Fruit fly (Drosophila melanogaster) whole organism, prepupa: ENCODE measurements around the gene Idua.

Experiments used
- Blimp-1 ChIP-seq: fragments of 200-800 bp; sonication (Bioruptor generic); optimal IDR thresholded peaks from 3 replicates; lab custom pipeline; 2017; ENCODE audit warnings: missing biosample characterization, missing genetic modification characterization, mild to moderate bottlenecking, moderate library complexity, missing genetic modification reagents
- CG10669 ChIP-seq: fragments of 200-800 bp; sonication (Bioruptor generic); optimal IDR thresholded peaks from 3 replicates; lab custom pipeline; 2018; ENCODE audit warnings: missing biosample characterization, mild to moderate bottlenecking, missing genetic modification characterization, moderate library complexity
- CG11294 ChIP-seq: fragments of 200-800 bp; sonication (Bioruptor generic); IDR thresholded peaks from 2 replicates; pipeline ENCODE4 v1.3.6; 2022; ENCODE audit warnings: missing biosample characterization, missing genetic modification characterization
- CG11902 ChIP-seq: fragments of 200-800 bp; sonication (Bioruptor generic); optimal IDR thresholded peaks from 3 replicates; lab custom pipeline; 2016; ENCODE audit warnings: missing biosample characterization, missing genetic modification characterization
- CG15336 ChIP-seq: fragments of 200-800 bp; sonication (Bioruptor generic); IDR thresholded peaks from 2 replicates; pipeline ENCODE4 v1.3.6; 2022; ENCODE audit warnings: missing biosample characterization, missing genetic modification characterization
- CG16779 ChIP-seq: fragments of 200-800 bp; sonication (Bioruptor generic); optimal IDR thresholded peaks from 3 replicates; lab custom pipeline; 2017; ENCODE audit warnings: missing biosample characterization, mild to moderate bottlenecking, missing genetic modification characterization
- CG3032 ChIP-seq: fragments of 200-800 bp; optimal IDR thresholded peaks from 2 replicates; lab custom pipeline; 2019; ENCODE audit warnings: missing biosample characterization, mild to moderate bottlenecking, missing genetic modification characterization, moderate library complexity
- CG34406 ChIP-seq: fragments of 200-800 bp; sonication (Bioruptor generic); optimal IDR thresholded peaks from 3 replicates; lab custom pipeline; 2016; ENCODE audit warnings: missing biosample characterization, missing genetic modification characterization
- CG3919 ChIP-seq: fragments of 200-800 bp; sonication (Bioruptor generic); optimal IDR thresholded peaks from 3 replicates; lab custom pipeline; 2016; ENCODE audit warnings: missing biosample characterization, missing genetic modification characterization
- CG4318 ChIP-seq: fragments of 200-800 bp; sonication (Bioruptor generic); optimal IDR thresholded peaks from 3 replicates; lab custom pipeline; 2017; ENCODE audit warnings: missing biosample characterization, mild to moderate bottlenecking, missing genetic modification characterization
- CG6163 ChIP-seq: fragments of 200-800 bp; sonication (Bioruptor generic); IDR thresholded peaks from 3 replicates; pipeline ENCODE4 v1.3.6; 2022; ENCODE audit warnings: missing biosample characterization, missing genetic modification characterization
- CG6276 ChIP-seq: fragments of 200-800 bp; sonication (Bioruptor generic); optimal IDR thresholded peaks from 2 replicates; lab custom pipeline; 2017; ENCODE audit warnings: missing biosample characterization, mild to moderate bottlenecking, missing genetic modification characterization
- CG6792 ChIP-seq: fragments of 200-800 bp; sonication (Bioruptor generic); optimal IDR thresholded peaks from 3 replicates; lab custom pipeline; 2016; ENCODE audit warnings: missing biosample characterization, missing genetic modification characterization
- CG7368 ChIP-seq: fragments of 200-800 bp; sonication (Bioruptor generic); optimal IDR thresholded peaks from 3 replicates; lab custom pipeline; 2016; ENCODE audit warnings: missing biosample characterization, missing genetic modification characterization
- CG8119 ChIP-seq: fragments of 200-800 bp; sonication (Bioruptor generic); IDR thresholded peaks from 3 replicates; pipeline ENCODE4 v1.3.6; 2022; ENCODE audit warnings: missing biosample characterization, missing genetic modification characterization
- CG8632 ChIP-seq: fragments of 200-800 bp; sonication (Bioruptor generic); optimal IDR thresholded peaks from 3 replicates; lab custom pipeline; 2016; ENCODE audit warnings: missing biosample characterization, missing genetic modification characterization
- CG9139 ChIP-seq: fragments of 200-800 bp; sonication (Bioruptor generic); optimal IDR thresholded peaks from 3 replicates; lab custom pipeline; 2017; ENCODE audit warnings: missing biosample characterization, mild to moderate bottlenecking, missing genetic modification characterization
- Eip75B ChIP-seq: fragments of 200-800 bp; sonication (Bioruptor generic); optimal IDR thresholded peaks from 3 replicates; lab custom pipeline; 2016; ENCODE audit warnings: missing biosample characterization, missing genetic modification characterization
- Eip78C ChIP-seq: fragments of 200-800 bp; sonication (Bioruptor generic); peaks from one replicate; lab custom pipeline; 2016; ENCODE audit warnings: missing biosample characterization, missing genetic modification characterization
- Ets21C ChIP-seq: fragments of 200-800 bp; sonication (Bioruptor generic); optimal IDR thresholded peaks from 3 replicates; lab custom pipeline; 2016; ENCODE audit warnings: missing biosample characterization, missing genetic modification characterization
- Ets96B ChIP-seq: fragments of 200-800 bp; optimal IDR thresholded peaks from 2 replicates; lab custom pipeline; 2019; ENCODE audit warnings: missing biosample characterization, mild to moderate bottlenecking, missing genetic modification characterization, moderate library complexity
- Lpt ChIP-seq: fragments of 200-800 bp; sonication (Bioruptor generic); optimal IDR thresholded peaks from 3 replicates; lab custom pipeline; 2016; ENCODE audit warnings: missing biosample characterization, missing genetic modification characterization
- OdsH ChIP-seq: fragments of 200-800 bp; sonication (Bioruptor generic); optimal IDR thresholded peaks from 3 replicates; lab custom pipeline; 2016; ENCODE audit warnings: missing biosample characterization, missing genetic modification characterization
- Sox102F ChIP-seq: fragments of 200-800 bp; sonication (Bioruptor generic); optimal IDR thresholded peaks from 2 replicates; lab custom pipeline; 2016; ENCODE audit warnings: missing biosample characterization, mild to moderate bottlenecking, missing genetic modification characterization
- Sox14 ChIP-seq: fragments of 200-800 bp; sonication (Bioruptor generic); optimal IDR thresholded peaks from 3 replicates; lab custom pipeline; 2016; ENCODE audit warnings: missing biosample characterization, missing genetic modification characterization
- Sox15 ChIP-seq: fragments of 200-800 bp; sonication (Bioruptor generic); optimal IDR thresholded peaks from 3 replicates; lab custom pipeline; 2016; ENCODE audit warnings: missing biosample characterization, missing genetic modification characterization
- achi ChIP-seq: fragments of 200-800 bp; sonication (Bioruptor generic); optimal IDR thresholded peaks from 3 replicates; lab custom pipeline; 2016; ENCODE audit warnings: missing biosample characterization, missing genetic modification characterization
- acj6 ChIP-seq: fragments of 200-800 bp; sonication (Bioruptor generic); optimal IDR thresholded peaks from 3 replicates; lab custom pipeline; 2016; ENCODE audit warnings: missing biosample characterization, missing genetic modification characterization
- dac ChIP-seq: fragments of 200-800 bp; sonication (Bioruptor generic); optimal IDR thresholded peaks from 2 replicates; lab custom pipeline; 2017; ENCODE audit warnings: missing biosample characterization, mild to moderate bottlenecking, missing genetic modification characterization
- dsx ChIP-seq: fragments of 200-800 bp; optimal IDR thresholded peaks from 3 replicates; lab custom pipeline; 2019; ENCODE audit warnings: missing biosample characterization, mild to moderate bottlenecking, missing genetic modification characterization, moderate library complexity; ENCODE audit not compliant: poor library complexity, severe bottlenecking
- fd59A ChIP-seq: fragments of 200-800 bp; sonication (Bioruptor generic); optimal IDR thresholded peaks from 2 replicates; lab custom pipeline; 2017; ENCODE audit warnings: missing biosample characterization, mild to moderate bottlenecking, missing genetic modification characterization, missing genetic modification reagents
- fd85E ChIP-seq: fragments of 200-800 bp; sonication (Bioruptor generic); optimal IDR thresholded peaks from 3 replicates; lab custom pipeline; 2016; ENCODE audit warnings: missing biosample characterization, missing genetic modification characterization
- pdm3 ChIP-seq: fragments of 200-800 bp; sonication (Bioruptor generic); optimal IDR thresholded peaks from 3 replicates; lab custom pipeline; 2016; ENCODE audit warnings: missing biosample characterization, missing genetic modification characterization
- salr ChIP-seq, 2 experiments: fragments of 200-800 bp; sonication (Bioruptor generic); optimal IDR thresholded peaks; 3 replicates each; lab custom pipeline; 2016 to 2018; ENCODE audit warnings: missing biosample characterization in 2 of 2, missing genetic modification characterization in 2 of 2, mild to moderate bottlenecking in 1 of 2
- spab ChIP-seq: fragments of 200-800 bp; sonication (Bioruptor generic); optimal IDR thresholded peaks from 2 replicates; lab custom pipeline; 2017; ENCODE audit warnings: missing biosample characterization, mild to moderate bottlenecking, missing genetic modification characterization, missing genetic modification reagents
- ss ChIP-seq, 2 experiments: fragments of 200-800 bp; sonication (Bioruptor generic); optimal IDR thresholded peaks; 2 replicates in 1 of 2; 3 replicates in 1 of 2; lab custom pipeline; 2017 to 2018; ENCODE audit warnings: mild to moderate bottlenecking in 2 of 2, missing biosample characterization in 2 of 2, missing genetic modification characterization in 2 of 2, moderate library complexity in 1 of 2
- svp ChIP-seq: fragments of 200-800 bp; sonication (Bioruptor generic); peaks from one replicate; lab custom pipeline; 2016; ENCODE audit warnings: missing biosample characterization, missing genetic modification characterization
- topi ChIP-seq: fragments of 200-800 bp; sonication (Bioruptor generic); optimal IDR thresholded peaks from 3 replicates; lab custom pipeline; 2016; ENCODE audit warnings: missing biosample characterization, missing genetic modification characterization
- vri ChIP-seq: fragments of 200-800 bp; sonication (Bioruptor generic); optimal IDR thresholded peaks from 3 replicates; lab custom pipeline; 2016; ENCODE audit warnings: missing biosample characterization, mild to moderate bottlenecking, missing genetic modification characterization

The Idua gene

DNA sequence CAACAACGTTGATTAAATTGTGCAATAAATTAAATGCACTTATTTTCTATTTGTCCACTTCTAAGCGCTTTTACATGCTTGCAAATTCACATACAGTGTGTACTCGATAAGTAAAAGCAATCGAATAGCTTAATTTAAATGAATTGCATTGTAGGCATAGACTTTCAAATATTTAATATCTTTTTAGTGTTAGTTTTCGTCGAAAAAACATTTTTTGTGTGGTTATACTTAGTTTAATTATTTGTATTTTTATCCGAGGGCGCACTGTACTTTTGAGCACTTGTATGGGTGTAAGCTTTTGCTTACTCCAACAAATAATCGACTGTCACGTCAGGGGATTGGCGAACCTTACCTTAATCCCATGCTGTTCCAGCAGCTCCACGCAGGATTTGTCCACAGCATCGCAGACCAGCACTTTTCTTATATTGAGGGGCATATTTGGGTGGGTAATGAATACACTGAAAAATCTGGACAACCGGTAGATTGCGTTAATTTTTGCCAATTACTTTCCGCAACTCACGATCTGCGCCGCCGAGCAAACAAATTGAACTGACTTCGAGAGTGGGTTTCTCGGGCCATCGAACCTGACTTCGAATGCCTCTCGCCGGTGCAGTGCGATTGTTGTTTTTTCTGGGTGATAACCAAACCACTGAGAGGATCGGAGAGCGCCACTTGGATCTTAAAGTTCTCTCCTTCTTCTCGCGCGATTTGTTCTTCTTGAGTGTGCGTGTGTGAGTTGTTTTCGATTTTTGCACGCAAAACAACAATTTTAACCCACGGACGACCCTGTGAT, 42.5 kb upstream of the Idua start, which contains the start of gene CG6287 (continued):
- peak; percentile 93 for TF ChIP-seq CG34406
- TF ChIP-seq dac (GFP tag; lab: Kevin White, UChicago): no peak
- TF ChIP-seq fd85E (GFP tag; lab: Kevin White, UChicago): peak; percentile 46
- peak; percentile 97 for TF ChIP-seq CG15336 (GFP tag; lab: Robert Waterston, UW)
- TF ChIP-seq CG8632 (GFP tag; lab: Kevin White, UChicago): peak; percentile 90
- TF ChIP-seq CG11902: peak; percentile 94
- peak; percentile 95 for TF ChIP-seq Eip75B (GFP tag; lab: Kevin White, UChicago)
- TF ChIP-seq acj6 (GFP tag; lab: Kevin White, UChicago): peak; percentile 96
- TF ChIP-seq Sox14 (GFP tag; lab: Kevin White, UChicago): peak; percentile 94
- TF ChIP-seq Ets21C (GFP tag; lab: Kevin White, UChicago): peak; percentile 91
- TF ChIP-seq, all 60 proteins: peak for 57

DNA sequence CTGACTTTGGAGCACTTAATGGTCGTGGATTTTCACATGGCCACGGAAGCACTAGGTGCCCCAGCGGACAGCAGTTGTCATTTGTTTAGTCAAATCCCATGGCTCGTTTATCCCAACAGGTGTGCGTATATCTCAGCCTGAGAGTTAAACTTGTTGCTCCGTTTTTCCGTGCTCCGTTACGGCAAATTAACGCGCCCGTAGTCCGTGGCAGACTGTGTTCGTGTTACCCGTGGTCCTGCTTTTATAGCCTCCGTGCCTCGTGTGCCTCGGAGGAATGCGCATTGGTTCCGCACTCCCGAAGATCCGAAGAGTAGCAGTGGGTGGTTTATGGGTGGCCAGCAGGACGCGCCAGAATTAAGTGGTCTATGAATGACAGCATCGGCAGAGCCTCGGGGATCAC, 36.1 kb upstream of the Idua start, which contains the start of gene Gyc32E:
Gyc32E (minus strand) TSS at position 133 of the 400 bp plus-strand sequence.
- TF ChIP-seq Sox102F: no peak
- no peak for TF ChIP-seq spab
- no peak for TF ChIP-seq CG6792 (GFP tag; lab: Kevin White, UChicago)
- TF ChIP-seq CG11902: no peak

DNA sequence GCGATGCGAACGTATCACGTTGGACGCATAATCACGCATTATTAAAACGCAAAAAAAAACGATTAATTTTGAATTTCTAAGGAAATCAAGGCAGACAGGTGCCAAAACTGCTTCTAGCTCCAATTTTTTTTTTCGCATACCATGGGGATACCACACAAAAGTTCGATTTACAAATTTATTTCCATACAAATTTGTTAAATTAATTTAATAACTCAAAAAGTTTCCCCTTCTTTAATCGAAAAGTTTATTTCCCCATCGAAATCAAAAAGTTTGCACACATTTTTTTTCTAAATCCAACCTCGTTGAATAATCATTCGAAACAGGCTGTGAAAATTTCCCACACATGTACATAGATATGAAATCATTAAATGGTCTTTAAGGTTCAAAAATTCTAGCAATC, 32.5 kb upstream of the Idua start, which contains the start of gene CG31867:
CG31867 (minus strand) TSS at position 101 of the 400 bp plus-strand sequence.
- TF ChIP-seq CG9139 (no peak), acj6 (GFP tag; lab: Kevin White, UChicago) (no peak), CG7368 (GFP tag; lab: Kevin White, UChicago) (no peak), Sox102F (no peak), Blimp-1 (GFP tag; lab: Kevin White, UChicago) (no peak), CG34406 (no peak), ss (GFP tag; optimal IDR thresholded peaks at IDR 0.05; lab: Kevin White, UChicago) (no peak), vri (GFP tag; lab: Kevin White, UChicago) (no peak), CG8119 (GFP tag; lab: Robert Waterston, UW) (no peak), achi (GFP tag; lab: Kevin White, UChicago) (no peak), CG3919 (GFP tag; lab: Kevin White, UChicago) (no peak), svp (no peak), CG15336 (GFP tag; lab: Robert Waterston, UW) (no peak), CG4318 (GFP tag; lab: Kevin White, UChicago) (no peak), Lpt (GFP tag; lab: Kevin White, UChicago) (no peak), Ets96B (tag; lab: Kevin White, UChicago) (no peak), Sox15 (no peak), pdm3 (GFP tag; lab: Kevin White, UChicago) (no peak)
- TF ChIP-seq, all 60 proteins: peak for 0

DNA sequence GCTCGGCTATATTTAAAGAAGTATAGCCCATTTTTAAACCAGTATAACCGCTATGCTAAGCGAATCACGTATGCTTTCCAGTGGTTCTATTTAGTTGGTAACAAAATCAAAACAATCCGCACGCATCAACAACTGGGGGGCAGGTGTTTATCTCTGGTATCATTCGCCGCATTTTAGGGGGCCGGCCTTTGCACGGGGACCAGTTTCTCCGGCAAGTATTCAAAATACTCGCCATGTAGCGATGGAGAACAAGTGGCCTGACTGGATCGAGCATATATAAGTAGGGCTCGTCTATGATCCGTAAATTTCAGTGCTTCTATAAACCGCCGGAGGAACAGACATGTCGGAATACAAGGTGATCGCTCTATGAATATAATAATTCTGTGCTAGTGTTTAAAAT, 23.2 kb upstream of the Idua start, which contains the start of gene hgo:
hgo (plus strand) TSS at position 301 of the 400 bp plus-strand sequence.
- TF ChIP-seq CG6163 (GFP tag; lab: Robert Waterston, UW): no peak
- no peak for TF ChIP-seq Sox102F
- no peak for TF ChIP-seq dsx (GFP tag; lab: Kevin White, UChicago)
- no peak for TF ChIP-seq fd59A (GFP tag; lab: Kevin White, UChicago)
- TF ChIP-seq dac (GFP tag; lab: Kevin White, UChicago): no peak
- TF ChIP-seq CG10669 (GFP tag; lab: Kevin White, UChicago): no peak
- TF ChIP-seq CG11294 (GFP tag; lab: Robert Waterston, UW): no peak
- no peak for TF ChIP-seq Eip78C (GFP tag; lab: Kevin White, UChicago)
- TF ChIP-seq OdsH: no peak
- TF ChIP-seq CG16779: no peak
- TF ChIP-seq CG6276 (GFP tag; lab: Kevin White, UChicago): no peak
- TF ChIP-seq CG6792 (GFP tag; lab: Kevin White, UChicago): no peak
- TF ChIP-seq salr (GFP tag; optimal IDR thresholded peaks at IDR 0.05; lab: Kevin White, UChicago): no peak
- no peak for TF ChIP-seq topi (GFP tag; lab: Kevin White, UChicago)
- no peak for TF ChIP-seq CG3032
- no peak for TF ChIP-seq CG9139
